Fruit fly (Drosophila melanogaster) whole organism, prepupa: ENCODE results near the gene eIF1.

Source experiments
- Blimp-1 ChIP-seq: fragments of 200-800 bp; sonication (Bioruptor generic); optimal IDR thresholded peaks from 3 replicates; lab custom pipeline; 2017; ENCODE audit warnings: missing biosample characterization, missing genetic modification characterization, mild to moderate bottlenecking, moderate library complexity, missing genetic modification reagents
- CG10631 ChIP-seq: fragments of 200-800 bp; sonication (Bioruptor generic); optimal IDR thresholded peaks from 2 replicates; lab custom pipeline; 2016; ENCODE audit warnings: missing biosample characterization, missing genetic modification characterization
- CG10669 ChIP-seq: fragments of 200-800 bp; sonication (Bioruptor generic); optimal IDR thresholded peaks from 3 replicates; lab custom pipeline; 2018; ENCODE audit warnings: missing biosample characterization, mild to moderate bottlenecking, missing genetic modification characterization, moderate library complexity
- CG15336 ChIP-seq: fragments of 200-800 bp; sonication (Bioruptor generic); IDR thresholded peaks from 2 replicates; pipeline ENCODE4 v1.3.6; 2022; ENCODE audit warnings: missing biosample characterization, missing genetic modification characterization
- CG3032 ChIP-seq: fragments of 200-800 bp; optimal IDR thresholded peaks from 2 replicates; lab custom pipeline; 2019; ENCODE audit warnings: missing biosample characterization, mild to moderate bottlenecking, missing genetic modification characterization, moderate library complexity
- CG31627 ChIP-seq: fragments of 200-800 bp; sonication (Bioruptor generic); optimal IDR thresholded peaks from 3 replicates; lab custom pipeline; 2016; ENCODE audit warnings: missing biosample characterization, missing genetic modification characterization
- CG32006 ChIP-seq: fragments of 200-800 bp; sonication (Bioruptor generic); optimal IDR thresholded peaks from 3 replicates; lab custom pipeline; 2017; ENCODE audit warnings: missing biosample characterization, mild to moderate bottlenecking, missing genetic modification characterization
- CG34406 ChIP-seq: fragments of 200-800 bp; sonication (Bioruptor generic); optimal IDR thresholded peaks from 3 replicates; lab custom pipeline; 2016; ENCODE audit warnings: missing biosample characterization, missing genetic modification characterization
- CG4318 ChIP-seq: fragments of 200-800 bp; sonication (Bioruptor generic); optimal IDR thresholded peaks from 3 replicates; lab custom pipeline; 2017; ENCODE audit warnings: missing biosample characterization, mild to moderate bottlenecking, missing genetic modification characterization
- CG6163 ChIP-seq: fragments of 200-800 bp; sonication (Bioruptor generic); IDR thresholded peaks from 3 replicates; pipeline ENCODE4 v1.3.6; 2022; ENCODE audit warnings: missing biosample characterization, missing genetic modification characterization
- CG6276 ChIP-seq: fragments of 200-800 bp; sonication (Bioruptor generic); optimal IDR thresholded peaks from 2 replicates; lab custom pipeline; 2017; ENCODE audit warnings: missing biosample characterization, mild to moderate bottlenecking, missing genetic modification characterization
- CG6792 ChIP-seq: fragments of 200-800 bp; sonication (Bioruptor generic); optimal IDR thresholded peaks from 3 replicates; lab custom pipeline; 2016; ENCODE audit warnings: missing biosample characterization, missing genetic modification characterization
- CG6808 ChIP-seq: fragments of 200-800 bp; sonication (Bioruptor generic); optimal IDR thresholded peaks from 3 replicates; lab custom pipeline; 2017; ENCODE audit warnings: missing biosample characterization, missing genetic modification characterization, mild to moderate bottlenecking, moderate library complexity, missing genetic modification reagents
- CG6854 ChIP-seq: fragments of 200-800 bp; sonication (Bioruptor generic); optimal IDR thresholded peaks from 2 replicates; lab custom pipeline; 2017; ENCODE audit warnings: missing biosample characterization, mild to moderate bottlenecking, missing genetic modification characterization
- CG8319 ChIP-seq: fragments of 200-800 bp; sonication (Bioruptor generic); optimal IDR thresholded peaks from 3 replicates; lab custom pipeline; 2016; ENCODE audit warnings: missing biosample characterization, missing genetic modification characterization
- Eip75B ChIP-seq: fragments of 200-800 bp; sonication (Bioruptor generic); optimal IDR thresholded peaks from 3 replicates; lab custom pipeline; 2016; ENCODE audit warnings: missing biosample characterization, missing genetic modification characterization
- Eip78C ChIP-seq: fragments of 200-800 bp; sonication (Bioruptor generic); peaks from one replicate; lab custom pipeline; 2016; ENCODE audit warnings: missing biosample characterization, missing genetic modification characterization
- Gug ChIP-seq: fragments of 200-800 bp; sonication (Bioruptor generic); IDR thresholded peaks from 2 replicates; pipeline ENCODE4 v1.3.6; 2022; ENCODE audit warnings: missing biosample characterization, missing genetic modification characterization
- Lpt ChIP-seq: fragments of 200-800 bp; sonication (Bioruptor generic); optimal IDR thresholded peaks from 3 replicates; lab custom pipeline; 2016; ENCODE audit warnings: missing biosample characterization, missing genetic modification characterization
- Met ChIP-seq: fragments of 200-800 bp; sonication (Bioruptor generic); optimal IDR thresholded peaks from 3 replicates; lab custom pipeline; 2016; ENCODE audit warnings: missing biosample characterization, missing genetic modification characterization
- OdsH ChIP-seq: fragments of 200-800 bp; sonication (Bioruptor generic); optimal IDR thresholded peaks from 3 replicates; lab custom pipeline; 2016; ENCODE audit warnings: missing biosample characterization, missing genetic modification characterization
- Smox ChIP-seq: fragments of 200-800 bp; sonication (Bioruptor generic); optimal IDR thresholded peaks from 3 replicates; lab custom pipeline; 2016; ENCODE audit warnings: missing biosample characterization, missing genetic modification characterization
- Sox14 ChIP-seq: fragments of 200-800 bp; sonication (Bioruptor generic); optimal IDR thresholded peaks from 3 replicates; lab custom pipeline; 2016; ENCODE audit warnings: missing biosample characterization, missing genetic modification characterization
- achi ChIP-seq: fragments of 200-800 bp; sonication (Bioruptor generic); optimal IDR thresholded peaks from 3 replicates; lab custom pipeline; 2016; ENCODE audit warnings: missing biosample characterization, missing genetic modification characterization
- acj6 ChIP-seq: fragments of 200-800 bp; sonication (Bioruptor generic); optimal IDR thresholded peaks from 3 replicates; lab custom pipeline; 2016; ENCODE audit warnings: missing biosample characterization, missing genetic modification characterization
- cyc ChIP-seq: fragments of 200-800 bp; sonication (Bioruptor generic); optimal IDR thresholded peaks from 3 replicates; lab custom pipeline; 2016; ENCODE audit warnings: missing biosample characterization, missing genetic modification characterization
- dac ChIP-seq: fragments of 200-800 bp; sonication (Bioruptor generic); optimal IDR thresholded peaks from 2 replicates; lab custom pipeline; 2017; ENCODE audit warnings: missing biosample characterization, mild to moderate bottlenecking, missing genetic modification characterization
- dsx ChIP-seq: fragments of 200-800 bp; optimal IDR thresholded peaks from 3 replicates; lab custom pipeline; 2019; ENCODE audit warnings: missing biosample characterization, mild to moderate bottlenecking, missing genetic modification characterization, moderate library complexity; ENCODE audit not compliant: poor library complexity, severe bottlenecking
- eg ChIP-seq: fragments of 200-800 bp; sonication (Bioruptor generic); IDR thresholded peaks from 3 replicates; pipeline ENCODE4 v1.3.6; 2022; ENCODE audit warnings: missing biosample characterization, missing genetic modification characterization
- esn ChIP-seq: fragments of 200-800 bp; sonication (Bioruptor generic); optimal IDR thresholded peaks from 2 replicates; lab custom pipeline; 2016; ENCODE audit warnings: missing biosample characterization, mild to moderate bottlenecking, missing genetic modification characterization, moderate library complexity
- fd59A ChIP-seq: fragments of 200-800 bp; sonication (Bioruptor generic); optimal IDR thresholded peaks from 2 replicates; lab custom pipeline; 2017; ENCODE audit warnings: missing biosample characterization, mild to moderate bottlenecking, missing genetic modification characterization, missing genetic modification reagents
- fd85E ChIP-seq: fragments of 200-800 bp; sonication (Bioruptor generic); optimal IDR thresholded peaks from 3 replicates; lab custom pipeline; 2016; ENCODE audit warnings: missing biosample characterization, missing genetic modification characterization
- fkh ChIP-seq: fragments of 200-800 bp; sonication (Bioruptor generic); optimal IDR thresholded peaks from 3 replicates; lab custom pipeline; 2017; ENCODE audit warnings: missing biosample characterization, mild to moderate bottlenecking, missing genetic modification characterization, moderate library complexity
- lz ChIP-seq: fragments of 200-800 bp; sonication (Bioruptor generic); optimal IDR thresholded peaks from 3 replicates; lab custom pipeline; 2016; ENCODE audit warnings: missing biosample characterization, missing genetic modification characterization
- pdm3 ChIP-seq: fragments of 200-800 bp; sonication (Bioruptor generic); optimal IDR thresholded peaks from 3 replicates; lab custom pipeline; 2016; ENCODE audit warnings: missing biosample characterization, missing genetic modification characterization
- ss ChIP-seq, 2 experiments: fragments of 200-800 bp; sonication (Bioruptor generic); optimal IDR thresholded peaks; 2 replicates in 1 of 2; 3 replicates in 1 of 2; lab custom pipeline; 2017 to 2018; ENCODE audit warnings: mild to moderate bottlenecking in 2 of 2, missing biosample characterization in 2 of 2, missing genetic modification characterization in 2 of 2, moderate library complexity in 1 of 2
- svp ChIP-seq: fragments of 200-800 bp; sonication (Bioruptor generic); peaks from one replicate; lab custom pipeline; 2016; ENCODE audit warnings: missing biosample characterization, missing genetic modification characterization

The eIF1 gene

dm6 chr3L:3242121-3243083 is 19.3 kb downstream of the eIF1 start:
- peak; percentile 11 for TF ChIP-seq CG32006 (GFP tag; lab: Kevin White, UChicago)
- TF ChIP-seq fd85E (GFP tag; lab: Kevin White, UChicago): no peak
- peak; percentile 0 for TF ChIP-seq Smox (GFP tag; lab: Kevin White, UChicago)
- TF ChIP-seq CG6808: peak; percentile 32
- TF ChIP-seq dsx (GFP tag; lab: Kevin White, UChicago): peak; percentile 41
- peak; percentile 57 for TF ChIP-seq CG10631 (GFP tag; lab: Kevin White, UChicago)
- TF ChIP-seq fd59A (GFP tag; lab: Kevin White, UChicago): peak; percentile 18
- peak; percentile 39 to 77 for TF ChIP-seq ss (GFP tag; optimal IDR thresholded peaks at IDR 0.05; lab: Kevin White, UChicago)
- no peak for TF ChIP-seq cyc (GFP tag; lab: Kevin White, UChicago)
- TF ChIP-seq CG8319 (GFP tag; lab: Kevin White, UChicago): peak; percentile 16
- no peak for TF ChIP-seq CG31627 (GFP tag; lab: Kevin White, UChicago)
- TF ChIP-seq esn (GFP tag; lab: Kevin White, UChicago): peak; percentile 12
- TF ChIP-seq Blimp-1: peak; percentile 42
- TF ChIP-seq Eip75B: peak; percentile 11
- TF ChIP-seq achi (GFP tag; lab: Kevin White, UChicago): peak; percentile 50
- no peak for TF ChIP-seq CG4318 (GFP tag; lab: Kevin White, UChicago)
- TF ChIP-seq fkh (GFP tag; lab: Kevin White, UChicago): no peak
- peak; percentile 20 for TF ChIP-seq Lpt (GFP tag; lab: Kevin White, UChicago)
- TF ChIP-seq dac: no peak
- no peak for TF ChIP-seq Met (GFP tag; lab: Kevin White, UChicago)
- TF ChIP-seq CG3032 (tag; lab: Kevin White, UChicago): no peak
- TF ChIP-seq OdsH (GFP tag; lab: Kevin White, UChicago): peak; percentile 32
- TF ChIP-seq CG6276 (GFP tag; lab: Kevin White, UChicago): peak; percentile 6
- TF ChIP-seq CG6792 (GFP tag; lab: Kevin White, UChicago): peak; percentile 17
- TF ChIP-seq CG6854 (GFP tag; lab: Kevin White, UChicago): peak; percentile 28
- no peak for TF ChIP-seq CG15336 (GFP tag; lab: Robert Waterston, UW)
- TF ChIP-seq CG10669: no peak
- peak; percentile 85 for TF ChIP-seq svp (GFP tag; lab: Kevin White, UChicago)
- TF ChIP-seq CG34406 (GFP tag; lab: Kevin White, UChicago): no peak
- peak; percentile 22 for TF ChIP-seq pdm3 (GFP tag; lab: Kevin White, UChicago)
- TF ChIP-seq Eip78C (GFP tag; lab: Kevin White, UChicago): peak; percentile 86
- TF ChIP-seq eg (GFP tag; lab: Robert Waterston, UW): 0 out of 3 replicates have a peak, but pooled peaks have one; percentile 30
- peak; percentile 36 for TF ChIP-seq lz (GFP tag; lab: Kevin White, UChicago)
- no peak for TF ChIP-seq Gug
- peak; percentile 4 for TF ChIP-seq Sox14 (GFP tag; lab: Kevin White, UChicago)
- TF ChIP-seq CG6163 (GFP tag; lab: Robert Waterston, UW): peak; percentile 37; the same call in 1 of the 3 replicates
- peak; percentile 43 for TF ChIP-seq acj6 (GFP tag; lab: Kevin White, UChicago)
